Worm (Caenorhabditis elegans) whole organism, midembryonic: Measurements from ENCODE around the gene B0273.115.
"Not testable (repeated sequence)": the region's sequence is repeated elsewhere in the genome, so short reads cannot be mapped to it uniquely, and the experiment has no call there.

ENCODE experiments used
- T22C8.4 ChIP-seq: fragments of 200-800 bp; sonication (Bioruptor generic); IDR thresholded peaks from 2 replicates; pipeline ENCODE4 v1.3.6; 2022; ENCODE audit warnings: missing genetic modification characterization, missing compliant biosample characterization
- cog-1 ChIP-seq: sonication (generic microtip); optimal IDR thresholded peaks from 2 replicates; lab custom pipeline; 2016; ENCODE audit warnings: missing genetic modification characterization, missing compliant biosample characterization
- flt-1 ChIP-seq: fragments of 200-800 bp; sonication (Bioruptor generic); IDR thresholded peaks from 2 replicates; pipeline ENCODE4 v1.3.6; 2022; ENCODE audit warnings: missing genetic modification characterization, missing compliant biosample characterization
- klf-2 ChIP-seq: fragments of 200-800 bp; sonication (Bioruptor generic); conservative IDR thresholded peaks from 2 replicates; pipeline ENCODE4 v1.3.6; 2022; ENCODE audit warnings: missing genetic modification reagents, missing genetic modification characterization, missing compliant biosample characterization
- med-1 ChIP-seq: sonication (generic microtip); optimal IDR thresholded peaks from 2 replicates; lab custom pipeline; 2017; ENCODE audit warnings: missing genetic modification characterization, mild to moderate bottlenecking, missing compliant biosample characterization, antibody characterized with exemption, missing genetic modification reagents; ENCODE audit not compliant: insufficient read depth
- ref-1 ChIP-seq: fragments of 200-800 bp; sonication (Bioruptor generic); conservative IDR thresholded peaks from 2 replicates; pipeline ENCODE4 v1.3.6; 2022; ENCODE audit warnings: missing genetic modification reagents, missing genetic modification characterization, missing compliant biosample characterization
- tab-1 ChIP-seq: fragments of 200-800 bp; sonication (Bioruptor generic); IDR thresholded peaks from 2 replicates; pipeline ENCODE4 v1.3.6; 2022; ENCODE audit warnings: missing genetic modification characterization, missing compliant biosample characterization
- ztf-23 ChIP-seq: fragments of 200-800 bp; sonication (Bioruptor generic); IDR thresholded peaks from 2 replicates; pipeline ENCODE4 v1.3.6; 2022; ENCODE audit warnings: missing genetic modification reagents, missing genetic modification characterization, missing compliant biosample characterization
- ztf-29 ChIP-seq: fragments of 200-800 bp; sonication (Bioruptor generic); IDR thresholded peaks from 2 replicates; pipeline ENCODE4 v1.3.6; 2022; ENCODE audit warnings: missing genetic modification reagents, missing genetic modification characterization, missing compliant biosample characterization

B0273.115 gene

DNA sequence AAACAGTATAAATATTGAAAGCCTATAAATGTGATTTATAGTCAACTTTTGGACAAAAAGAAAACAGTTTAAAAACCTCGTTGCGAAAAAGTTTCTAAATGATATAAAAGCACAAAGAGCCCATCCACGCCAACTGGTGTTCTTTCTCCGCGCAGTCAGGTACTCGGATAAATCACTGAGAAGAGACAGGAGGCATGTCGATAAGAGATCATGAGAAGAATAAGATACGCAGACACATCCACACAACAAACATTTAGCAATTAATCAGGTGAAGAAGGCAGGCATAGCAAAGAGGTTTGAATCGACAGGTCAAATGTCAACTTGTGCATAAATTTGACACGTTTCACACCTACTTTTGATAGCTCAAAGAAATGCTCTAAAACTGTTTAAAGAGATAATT, 16.8 kb upstream of the B0273.115 start:
- TF ChIP-seq cog-1 (tag; lab: Kevin White, UChicago) (peak; percentile 19), klf-2 (GFP tag; lab: Robert Waterston, UW) (no peak)

- TF ChIP-seq ztf-23 (GFP tag; lab: Robert Waterston, UW) (no peak), ztf-29 (GFP tag; lab: Robert Waterston, UW) (no peak), T22C8.4 (GFP tag; lab: Robert Waterston, UW) (no peak), cog-1 (tag; lab: Kevin White, UChicago) (no peak), tab-1 (GFP tag; lab: Robert Waterston, UW) (no peak), klf-2 (GFP tag; lab: Robert Waterston, UW) (no peak), flt-1 (GFP tag; lab: Robert Waterston, UW) (no peak), ref-1 (GFP tag; lab: Robert Waterston, UW) (no peak), med-1 (GFP tag; lab: Kevin White, UChicago) (no peak)
These were observed 15.7 kb upstream of the B0273.115 start for ce11 chrIV:5506642-5507041.

DNA sequence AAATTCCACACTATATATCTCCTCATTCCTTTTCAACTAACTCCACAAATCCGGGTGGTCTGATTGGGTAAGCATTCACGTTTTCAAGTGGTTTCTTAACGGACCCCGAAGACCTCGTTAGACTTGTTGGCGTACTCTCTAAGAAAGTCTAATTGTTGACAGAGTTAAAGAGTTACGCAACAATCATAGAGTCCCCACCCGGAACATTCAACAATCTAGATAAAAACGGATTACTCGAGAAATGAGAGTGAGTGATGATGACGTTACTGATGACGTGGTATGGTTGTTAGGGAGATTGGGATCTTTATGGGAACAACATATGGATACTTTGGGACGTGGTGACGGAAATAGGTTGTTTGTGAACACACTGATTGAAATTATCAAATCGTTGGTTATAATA, 11.7 kb upstream of the B0273.115 start:
- TF ChIP-seq cog-1 (tag; lab: Kevin White, UChicago) (no peak), klf-2 (GFP tag; lab: Robert Waterston, UW) (no peak), ztf-29 (GFP tag; lab: Robert Waterston, UW) (no peak), tab-1 (GFP tag; lab: Robert Waterston, UW) (no peak), ref-1 (GFP tag; lab: Robert Waterston, UW) (no peak), flt-1 (GFP tag; lab: Robert Waterston, UW) (no peak), ztf-23 (GFP tag; lab: Robert Waterston, UW) (no peak), med-1 (GFP tag; lab: Kevin White, UChicago) (no peak), T22C8.4 (GFP tag; lab: Robert Waterston, UW) (no peak)

DNA sequence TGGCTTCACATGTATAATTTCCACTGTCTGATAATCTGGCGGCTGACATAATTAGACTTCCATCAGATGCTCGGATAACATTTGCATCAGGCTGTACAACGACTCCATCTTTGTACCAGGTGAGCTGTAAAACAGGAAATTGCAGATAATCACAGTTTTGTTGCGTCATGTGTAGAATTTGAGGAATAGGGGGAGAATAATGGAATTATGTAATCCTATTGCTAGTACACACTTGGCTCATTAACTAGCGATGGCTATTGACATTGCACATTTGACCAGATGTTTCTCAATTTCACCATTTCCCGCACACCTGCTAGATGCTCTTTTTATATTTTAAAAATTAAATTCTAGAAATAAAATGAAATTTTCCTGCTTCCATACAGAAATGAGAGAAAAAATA, 10.5 kb upstream of the B0273.115 start:
- TF ChIP-seq klf-2 (GFP tag; lab: Robert Waterston, UW), result no peak
- TF ChIP-seq ref-1 (GFP tag; lab: Robert Waterston, UW), result no peak
- no peak for TF ChIP-seq cog-1 (tag; lab: Kevin White, UChicago)
- TF ChIP-seq ztf-29 (GFP tag; lab: Robert Waterston, UW), result no peak
- no peak for TF ChIP-seq T22C8.4 (GFP tag; lab: Robert Waterston, UW)
- TF ChIP-seq med-1 (GFP tag; lab: Kevin White, UChicago), result no peak
- TF ChIP-seq tab-1 (GFP tag; lab: Robert Waterston, UW), result no peak
- TF ChIP-seq ztf-23 (GFP tag; lab: Robert Waterston, UW), result no peak
- no peak for TF ChIP-seq flt-1 (GFP tag; lab: Robert Waterston, UW)

ce11 chrIV:5494099-5494498, 3.1 kb upstream of the B0273.115 start:
- TF ChIP-seq med-1 (GFP tag; lab: Kevin White, UChicago) (no peak), cog-1 (tag; lab: Kevin White, UChicago) (no peak), klf-2 (GFP tag; lab: Robert Waterston, UW) (no peak), T22C8.4 (GFP tag; lab: Robert Waterston, UW) (no peak), ztf-23 (GFP tag; lab: Robert Waterston, UW) (no peak), ref-1 (GFP tag; lab: Robert Waterston, UW) (no peak), tab-1 (GFP tag; lab: Robert Waterston, UW) (no peak), flt-1 (GFP tag; lab: Robert Waterston, UW) (no peak), ztf-29 (GFP tag; lab: Robert Waterston, UW) (no peak)

DNA sequence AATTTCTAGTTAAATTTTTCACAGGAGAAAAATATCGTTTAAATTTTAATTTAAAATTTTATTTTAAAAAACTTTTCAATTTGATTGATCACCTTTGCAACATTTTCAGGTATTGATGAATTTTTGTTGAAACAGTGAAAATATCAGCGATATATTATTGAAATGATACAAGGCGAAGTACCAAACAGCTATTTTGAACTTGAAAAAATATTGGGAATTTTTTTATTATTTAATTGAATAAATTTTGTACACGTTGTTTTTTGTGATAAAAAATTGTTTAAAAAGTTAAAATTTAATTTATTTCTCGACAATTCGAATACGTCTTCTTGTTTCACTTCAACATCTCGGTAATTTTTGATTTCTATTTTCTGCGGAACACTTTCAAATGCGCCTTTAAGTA, 2.7 kb upstream of the B0273.115 start, which contains the start of gene B0273.1:
B0273.1 (plus strand) TSS at position 301 of the 400 bp plus-strand sequence.
- no peak for TF ChIP-seq flt-1 (GFP tag; lab: Robert Waterston, UW)
- TF ChIP-seq med-1 (GFP tag; lab: Kevin White, UChicago), result no peak
- no peak for TF ChIP-seq ztf-29 (GFP tag; lab: Robert Waterston, UW)
- no peak for TF ChIP-seq ztf-23 (GFP tag; lab: Robert Waterston, UW)
- TF ChIP-seq ref-1 (GFP tag; lab: Robert Waterston, UW), result no peak
- no peak for TF ChIP-seq klf-2 (GFP tag; lab: Robert Waterston, UW)
- TF ChIP-seq cog-1 (tag; lab: Kevin White, UChicago), result no peak
- no peak for TF ChIP-seq T22C8.4 (GFP tag; lab: Robert Waterston, UW)
- no peak for TF ChIP-seq tab-1 (GFP tag; lab: Robert Waterston, UW)

DNA sequence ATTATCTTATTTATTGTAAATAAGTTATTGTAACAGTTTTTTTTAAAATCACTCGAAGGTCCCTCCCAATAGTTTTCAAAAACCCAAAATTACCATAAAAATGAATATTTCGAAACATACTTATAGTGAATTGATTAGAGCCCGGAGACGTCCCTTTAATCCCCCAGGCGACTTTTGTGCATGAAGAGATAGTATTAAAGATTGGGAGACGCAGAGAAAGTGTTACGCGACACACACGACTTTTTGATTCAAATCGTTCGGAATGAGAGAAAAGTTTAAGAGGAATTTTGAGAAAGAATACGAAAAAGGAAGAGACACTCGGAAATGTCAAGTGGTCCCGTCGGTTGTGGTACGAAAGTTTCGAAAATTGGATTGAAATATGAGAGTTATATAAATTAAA, 2.2 kb upstream of the B0273.115 start:
- TF ChIP-seq ztf-29 (GFP tag; lab: Robert Waterston, UW), result no peak
- TF ChIP-seq flt-1 (GFP tag; lab: Robert Waterston, UW), result no peak
- TF ChIP-seq T22C8.4 (GFP tag; lab: Robert Waterston, UW), result no peak
- no peak for TF ChIP-seq ztf-23 (GFP tag; lab: Robert Waterston, UW)
- TF ChIP-seq tab-1 (GFP tag; lab: Robert Waterston, UW), result no peak
- TF ChIP-seq klf-2 (GFP tag; lab: Robert Waterston, UW), result no peak

ce11 chrIV:5492196-5492595, 1.2 kb upstream of the B0273.115 start:
- TF ChIP-seq ztf-29 (GFP tag; lab: Robert Waterston, UW) (no peak), T22C8.4 (GFP tag; lab: Robert Waterston, UW) (no peak), med-1 (GFP tag; lab: Kevin White, UChicago) (no peak), cog-1 (tag; lab: Kevin White, UChicago) (no peak), flt-1 (GFP tag; lab: Robert Waterston, UW) (no peak), klf-2 (GFP tag; lab: Robert Waterston, UW) (no peak), tab-1 (GFP tag; lab: Robert Waterston, UW) (no peak)

DNA sequence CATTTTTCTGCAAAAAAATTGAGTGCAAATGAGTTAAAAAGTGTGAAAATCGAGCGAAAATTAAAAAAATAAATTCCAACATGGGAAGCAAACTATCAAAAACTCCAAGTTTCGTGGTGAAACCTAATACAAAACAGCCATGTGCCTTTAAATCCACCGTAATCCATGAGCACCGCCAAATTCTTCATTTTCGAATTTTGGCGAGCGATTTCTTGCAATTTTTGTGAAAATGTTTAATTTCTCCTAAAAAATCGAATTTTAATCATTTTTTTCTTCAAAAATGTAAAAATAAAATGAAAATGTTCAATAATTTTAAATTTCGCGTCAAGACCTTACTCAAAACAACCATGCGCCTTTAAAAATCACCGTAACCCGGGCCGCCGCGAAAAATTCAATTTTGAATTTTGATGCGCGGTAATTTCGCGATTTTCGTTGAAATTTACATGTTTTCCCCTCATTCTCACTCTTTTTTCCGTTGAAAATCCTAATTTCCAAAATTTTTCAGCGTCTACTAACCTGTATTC, 4.7 kb downstream of the B0273.115 start, which contains the start of the genes snpc-3.1 and puf-7:
snpc-3.1 (minus strand) TSS at position 51 of the 524 bp plus-strand sequence.
puf-7 (plus strand) TSS at position 506 of the 524 bp plus-strand sequence.
- not testable (repeated sequence) for TF ChIP-seq cog-1 (tag; lab: Kevin White, UChicago); tab-1 (GFP tag; lab: Robert Waterston, UW); med-1 (GFP tag; lab: Kevin White, UChicago)
